Worm (Caenorhabditis elegans) whole organism, early embryonic: ENCODE data around the gene F59B2.14.

Source experiments
- B0310.2 ChIP-seq: sonication (generic microtip); optimal IDR thresholded peaks from 2 replicates; lab custom pipeline; 2016; ENCODE audit warnings: mild to moderate bottlenecking, missing genetic modification characterization, missing compliant biosample characterization
- F13C5.2 ChIP-seq: sonication (generic microtip); optimal IDR thresholded peaks from 2 replicates; lab custom pipeline; 2017; ENCODE audit warnings: mild to moderate bottlenecking, missing genetic modification characterization, inconsistent platforms, missing compliant biosample characterization
- aly-1 ChIP-seq: sonication (generic microtip); optimal IDR thresholded peaks from 2 replicates; lab custom pipeline; 2016; ENCODE audit warnings: missing genetic modification characterization, missing compliant biosample characterization
- ama-1 ChIP-seq: fragments of 150-350 bp; optimal IDR thresholded peaks from 2 replicates; lab custom pipeline; 2014
- ceh-13 ChIP-seq: fragments of 200-800 bp; sonication (Bioruptor generic); optimal IDR thresholded peaks from 2 replicates; lab custom pipeline; 2018; ENCODE audit warnings: mild to moderate bottlenecking, missing genetic modification characterization, missing compliant biosample characterization
- ceh-36 ChIP-seq: sonication (generic microtip); optimal IDR thresholded peaks from 2 replicates; lab custom pipeline; 2016; ENCODE audit warnings: missing genetic modification characterization, inconsistent platforms, missing compliant biosample characterization
- ets-7 ChIP-seq: sonication (generic microtip); optimal IDR thresholded peaks from 2 replicates; lab custom pipeline; 2016; ENCODE audit warnings: missing genotype, missing genetic modification characterization, missing compliant biosample characterization
- flt-1 ChIP-seq: fragments of 200-800 bp; sonication (Bioruptor generic); IDR thresholded peaks from 2 replicates; pipeline ENCODE4 v1.3.6; 2022; ENCODE audit warnings: missing genetic modification characterization, missing compliant biosample characterization
- hmg-4 ChIP-seq: fragments of 200-800 bp; sonication (Bioruptor generic); optimal IDR thresholded peaks from 2 replicates; lab custom pipeline; 2018; ENCODE audit warnings: mild to moderate bottlenecking, missing genetic modification characterization, missing compliant biosample characterization
- hnd-1 ChIP-seq: sonication (generic microtip); optimal IDR thresholded peaks from 2 replicates; lab custom pipeline; 2016; ENCODE audit warnings: missing genetic modification characterization, missing compliant biosample characterization
- pes-1 ChIP-seq: fragments of 200-800 bp; sonication (Bioruptor generic); IDR thresholded peaks from 2 replicates; pipeline ENCODE4 v1.3.6; 2022; ENCODE audit warnings: missing genetic modification reagents, missing genetic modification characterization, missing compliant biosample characterization
- scrt-1 ChIP-seq: fragments of 200-800 bp; sonication (Bioruptor generic); IDR thresholded peaks from 2 replicates; pipeline ENCODE4 v1.3.6; 2022; ENCODE audit warnings: missing genetic modification characterization, missing compliant biosample characterization
- tbx-11 ChIP-seq: fragments of 200-800 bp; sonication (Bioruptor generic); IDR thresholded peaks from 2 replicates; pipeline ENCODE4 v1.3.6; 2022; ENCODE audit warnings: missing genetic modification characterization, missing compliant biosample characterization
- tbx-37 ChIP-seq: fragments of 200-800 bp; sonication (Bioruptor generic); conservative IDR thresholded peaks from 2 replicates; pipeline ENCODE4 v1.3.6; 2022; ENCODE audit warnings: missing genetic modification reagents, missing genetic modification characterization, missing compliant biosample characterization

ce11 chrIII:9051714-9052113 lies 29.3 kb upstream of the F59B2.14 start:
- TF ChIP-seq aly-1 (tag; lab: Kevin White, UChicago) = no peak
- TF ChIP-seq tbx-37 (GFP tag; lab: Robert Waterston, UW) = no peak
- TF ChIP-seq hnd-1 (tag; lab: Kevin White, UChicago) = no peak
- TF ChIP-seq hmg-4 (GFP tag; lab: Kevin White, UChicago) = no peak
- no peak for TF ChIP-seq ama-1 (lab: Kevin White, UChicago)
- no peak for TF ChIP-seq pes-1
- no peak for TF ChIP-seq scrt-1 (GFP tag; lab: Robert Waterston, UW)
- no peak for TF ChIP-seq B0310.2
- no peak for TF ChIP-seq F13C5.2 (tag; lab: Kevin White, UChicago)
- no peak for TF ChIP-seq ets-7 (tag; lab: Kevin White, UChicago)
- TF ChIP-seq tbx-11 = no peak
- no peak for TF ChIP-seq flt-1 (GFP tag; lab: Robert Waterston, UW)
- TF ChIP-seq ceh-36 = no peak
- TF ChIP-seq ceh-13 = no peak
